Fruit fly (Drosophila melanogaster): ENCODE data around the gene Cp7Fc.

Gene Cp7Fc

dm6 chrX:8493473-8493872 lies 16.6 kb downstream of the Cp7Fc start:
- TF ChIP-seq seq (GFP tag; IDR thresholded peaks at IDR 0.05) (peak; percentile 42; the same call in 1 of the 2 replicates), al (GFP tag; IDR thresholded peaks at IDR 0.05) (peak; percentile 29; the same call in 1 of the 2 replicates), HLH3B (GFP tag; IDR thresholded peaks at IDR 0.05) (peak; percentile 16; the same call in 1 of the 2 replicates), CG12071 (GFP tag; optimal IDR thresholded peaks at IDR 0.05) (peak; percentile 51), CG31441 (GFP tag; IDR thresholded peaks at IDR 0.05) (no peak), scrt (GFP tag; optimal IDR thresholded peaks at IDR 0.05) (peak; percentile 35), gro (GFP tag; optimal IDR thresholded peaks at IDR 0.05) (peak; percentile 44), CG14441 (GFP tag; IDR thresholded peaks at IDR 0.05) (peak; percentile 66), CG9932 (GFP tag; IDR thresholded peaks at IDR 0.05) (peak; percentile 65), pzg (GFP tag; optimal IDR thresholded peaks at IDR 0.05) (no peak), crc (GFP tag; optimal IDR thresholded peaks at IDR 0.05) (no peak), NfI (GFP tag; optimal IDR thresholded peaks at IDR 0.05) (peak; percentile 45), schlank (tag; optimal IDR thresholded peaks at IDR 0.05) (peak; percentile 32), CG14050 (GFP tag; IDR thresholded peaks at IDR 0.05) (peak; percentile 16; the same call in 1 of the 3 replicates), bab2 (GFP tag; optimal IDR thresholded peaks at IDR 0.05) (peak; percentile 75), Mrtf (GFP tag; IDR thresholded peaks at IDR 0.05) (0 out of 3 replicates have a peak, but pooled peaks have one; percentile 43), GATAe (GFP tag; conservative IDR thresholded peaks at IDR 0.05) (no peak), nau (GFP tag; optimal IDR thresholded peaks at IDR 0.05) (peak; percentile 21), CG31224 (GFP tag; IDR thresholded peaks at IDR 0.05) (peak; percentile 46; the same call in 1 of the 2 replicates), CG6272 (GFP tag; IDR thresholded peaks at IDR 0.05) (0 out of 2 replicates have a peak, but pooled peaks have one; percentile 19), CG34422 (GFP tag; IDR thresholded peaks at IDR 0.05) (peak; percentile 65; the same call in 1 of the 3 replicates), CG18599 (GFP tag; optimal IDR thresholded peaks at IDR 0.05) (peak; percentile 59), jumu (GFP tag; optimal IDR thresholded peaks at IDR 0.05) (no peak), CoRest (tag; optimal IDR thresholded peaks at IDR 0.05) (peak; percentile 8), Lpt (GFP tag; optimal IDR thresholded peaks at IDR 0.05) (no peak), CG11695 (GFP tag; IDR thresholded peaks at IDR 0.05) (peak; percentile 64; the same call in 2 of the 3 replicates), Hr78 (GFP tag; optimal IDR thresholded peaks at IDR 0.05) (no peak), CG9609 (GFP tag; optimal IDR thresholded peaks at IDR 0.05) (no peak), ERR (GFP tag; optimal IDR thresholded peaks at IDR 0.05) (no peak), CG14014 (GFP tag; IDR thresholded peaks at IDR 0.05) (peak; percentile 47; the same call in 1 of the 2 replicates), C15 (GFP tag; IDR thresholded peaks at IDR 0.05) (0 out of 3 replicates have a peak, but pooled peaks have one; percentile 20), btn (GFP tag; optimal IDR thresholded peaks at IDR 0.05) (no peak), br (optimal IDR thresholded peaks at IDR 0.05) (no peak), Dbx (GFP tag; IDR thresholded peaks at IDR 0.05) (peak; percentile 68; the same call in 1 of the 3 replicates), CG3281 (GFP tag; optimal IDR thresholded peaks at IDR 0.05) (peak; percentile 56), pnt (GFP tag; optimal IDR thresholded peaks at IDR 0.05) (no peak), bigmax (GFP tag; optimal IDR thresholded peaks at IDR 0.05) (no peak), nerfin-2 (GFP tag; IDR thresholded peaks at IDR 0.05; ENCODE audit: partially characterized antibody) (no peak), CG8359 (GFP tag; optimal IDR thresholded peaks at IDR 0.05; ENCODE audit: borderline replicate concordance) (no peak), CG6791 (GFP tag; IDR thresholded peaks at IDR 0.05; ENCODE audit: partially characterized antibody) (no peak), fd3F (GFP tag; optimal IDR thresholded peaks at IDR 0.05) (peak; percentile 31), Awh (GFP tag; IDR thresholded peaks at IDR 0.05) (0 out of 2 replicates have a peak, but pooled peaks have one; percentile 28), gsb (GFP tag; IDR thresholded peaks at IDR 0.05) (peak; percentile 37; the same call in 1 of the 2 replicates), CG4424 (GFP tag; optimal IDR thresholded peaks at IDR 0.05) (no peak), CG11504 (tag; optimal IDR thresholded peaks at IDR 0.05) (peak; percentile 13), tgo (GFP tag; IDR thresholded peaks at IDR 0.05) (peak; percentile 48; the same call in 2 of the 3 replicates), CHES-1-like (GFP tag; optimal IDR thresholded peaks at IDR 0.05) (peak; percentile 20), Nf-YA (GFP tag; IDR thresholded peaks at IDR 0.05) (0 out of 2 replicates have a peak, but pooled peaks have one; percentile 25), fd96Cb (tag; optimal IDR thresholded peaks at IDR 0.05) (peak; percentile 24), lmd (GFP tag; IDR thresholded peaks at IDR 0.05) (peak; percentile 73), exex (tag; optimal IDR thresholded peaks at IDR 0.05) (no peak)
